Worm (Caenorhabditis elegans) whole organism, young adult: ENCODE measurements around the gene nspc-10.
"Not testable (repeated sequence)": the region's sequence is repeated elsewhere in the genome, so short reads cannot be mapped to it uniquely, and the experiment has no call there.

Experiments
- atf-7 ChIP-seq: sonication (generic microtip); optimal IDR thresholded peaks from 2 replicates; lab custom pipeline; 2017; ENCODE audit warnings: mild to moderate bottlenecking, missing genetic modification characterization, missing compliant biosample characterization
- dpl-1 ChIP-seq: fragments of 150-350 bp; optimal IDR thresholded peaks from 2 replicates; lab custom pipeline; 2014; ENCODE audit warnings: missing biosample characterization, missing genetic modification reagents, missing genetic modification characterization
- mcd-1 ChIP-seq: fragments of 200-800 bp; sonication (Bioruptor generic); IDR thresholded peaks from 2 replicates; pipeline ENCODE4 v1.3.6; 2022; ENCODE audit warnings: missing genetic modification reagents, missing genetic modification characterization, missing compliant biosample characterization
- snpc-4 ChIP-seq, 5 experiments: fragments of 150-350 bp in 1 of 5; sonication (generic microtip) in 4 of 5; optimal IDR thresholded peaks; 2 replicates each; lab custom pipeline; 2014 to 2018; ENCODE audit warnings: missing genetic modification characterization in 5 of 5, missing biosample characterization in 3 of 5, antibody characterized with exemption in 2 of 5, mild to moderate bottlenecking in 2 of 5, missing compliant biosample characterization in 2 of 5, missing genotype in 2 of 5, moderate library complexity in 2 of 5, missing genetic modification reagents in 1 of 5
- ztf-25 ChIP-seq: fragments of 200-800 bp; sonication (Bioruptor generic); IDR thresholded peaks from 2 replicates; pipeline ENCODE4 v1.3.6; 2022; ENCODE audit warnings: missing genetic modification reagents, missing genetic modification characterization, missing compliant biosample characterization

DNA sequence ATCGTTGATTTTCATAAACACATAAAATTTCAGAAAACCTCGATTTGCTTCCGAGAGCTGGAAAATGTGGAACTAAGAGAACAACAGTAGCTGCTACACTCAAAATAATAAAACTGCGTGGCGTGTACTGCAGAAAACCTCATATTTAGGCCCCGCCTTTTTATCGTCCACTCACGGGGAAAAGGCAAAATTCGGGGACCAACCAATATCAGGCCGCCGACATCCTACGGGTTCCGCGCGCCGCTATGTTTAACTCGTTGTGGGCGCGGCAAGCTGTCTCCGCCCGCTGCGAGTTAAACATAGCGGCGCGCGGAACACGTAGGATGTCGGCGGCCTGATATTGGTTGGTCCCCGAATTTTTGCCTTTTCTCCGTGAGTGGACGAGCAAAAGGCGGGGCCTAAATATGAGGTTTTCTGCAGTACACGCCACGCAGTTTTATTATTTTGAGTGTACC is 35.3 kb upstream of the nspc-10 start, which contains the start of gene F17A2.16:
- not testable (repeated sequence) for TF ChIP-seq dpl-1; snpc-4 (GFP tag; optimal IDR thresholded peaks at IDR 0.05; lab: Kevin White, UChicago); snpc-4 (tag; optimal IDR thresholded peaks at IDR 0.05; lab: Kevin White, UChicago); ztf-25; mcd-1 (GFP tag; lab: Robert Waterston, UW); atf-7
